Fruit fly (Drosophila melanogaster) whole organism, wandering third instar larva: ENCODE data around the gene CG7215.

ENCODE experiments used
- Dfd ChIP-seq: fragments of >200 bp; optimal IDR thresholded peaks from 2 replicates; lab custom pipeline; 2017; ENCODE audit warnings: missing biosample characterization, missing genetic modification characterization
- Dif ChIP-seq: fragments of 200-275, 200-300 bp; sonication (Bioruptor generic); optimal IDR thresholded peaks from 2 replicates; lab custom pipeline; 2018; ENCODE audit warnings: missing biosample characterization, missing genetic modification characterization; ENCODE audit not compliant: partially characterized antibody
- Hr78 ChIP-seq: fragments of >200 bp; optimal IDR thresholded peaks from 2 replicates; lab custom pipeline; 2017; ENCODE audit warnings: missing biosample characterization, missing genetic modification characterization
- Hr83 ChIP-seq: fragments of 200-300 bp; sonication (Bioruptor generic); optimal IDR thresholded peaks from 2 replicates; lab custom pipeline; 2016; ENCODE audit warnings: missing biosample characterization, mild to moderate bottlenecking, missing genetic modification characterization, moderate library complexity; ENCODE audit not compliant: poor library complexity, severe bottlenecking
- Myc ChIP-seq: fragments of >200 bp; optimal IDR thresholded peaks from 2 replicates; lab custom pipeline; 2017
- OdsH ChIP-seq: fragments of 200-800 bp; sonication (Bioruptor generic); optimal IDR thresholded peaks from 2 replicates; lab custom pipeline; 2016; ENCODE audit warnings: missing biosample characterization, mild to moderate bottlenecking, missing genetic modification characterization
- Sp1 ChIP-seq: fragments of 200-800 bp; sonication (Bioruptor generic); optimal IDR thresholded peaks from 3 replicates; lab custom pipeline; 2019; ENCODE audit warnings: missing biosample characterization, mild to moderate bottlenecking, missing genetic modification characterization, moderate library complexity
- dmrt93B ChIP-seq: fragments of 200-800 bp; sonication (Bioruptor generic); optimal IDR thresholded peaks from 2 replicates; lab custom pipeline; 2018; ENCODE audit warnings: missing biosample characterization, mild to moderate bottlenecking, missing genetic modification characterization
- fru ChIP-seq: fragments of 200-800 bp; sonication (Bioruptor generic); optimal IDR thresholded peaks from 3 replicates; lab custom pipeline; 2016; ENCODE audit warnings: missing biosample characterization, mild to moderate bottlenecking, missing genetic modification characterization
- h ChIP-seq: fragments of 200-800 bp; sonication (Bioruptor generic); optimal IDR thresholded peaks from 3 replicates; lab custom pipeline; 2016; ENCODE audit warnings: missing biosample characterization, mild to moderate bottlenecking, missing genetic modification characterization
- pan ChIP-seq: fragments of >200 bp; optimal IDR thresholded peaks from 2 replicates; lab custom pipeline; 2017
- psq ChIP-seq: fragments of 200-800 bp; sonication (Bioruptor generic); optimal IDR thresholded peaks from 3 replicates; lab custom pipeline; 2017; ENCODE audit warnings: missing biosample characterization, mild to moderate bottlenecking, missing genetic modification characterization, moderate library complexity
- usp ChIP-seq: fragments of >200 bp; optimal IDR thresholded peaks from 2 replicates; lab custom pipeline; 2017; ENCODE audit warnings: missing biosample characterization, missing genetic modification characterization

DNA sequence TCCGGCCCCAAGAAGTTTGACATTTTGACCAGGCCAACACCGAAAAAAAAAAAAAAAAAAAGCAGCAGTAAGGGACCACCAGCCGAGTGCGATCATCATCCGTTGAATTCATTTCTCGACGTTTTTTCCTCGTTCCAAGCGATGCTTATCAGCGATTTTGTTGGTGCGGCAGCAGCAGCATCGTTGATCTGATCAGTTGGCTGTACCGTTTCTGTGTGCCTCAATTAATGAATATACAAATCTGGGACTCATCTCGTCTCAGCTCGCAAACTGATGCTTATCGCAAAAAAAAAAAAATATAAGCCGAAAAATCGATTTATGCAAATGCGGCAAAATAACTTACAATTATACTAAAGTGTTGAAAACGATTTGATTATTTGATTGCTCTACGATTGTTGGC is 22.2 kb downstream of the CG7215 start:
- TF ChIP-seq h (GFP tag; lab: Kevin White, UChicago) (no peak), usp (GFP tag; lab: Kevin White, UChicago) (no peak), Dfd (GFP tag; lab: Kevin White, UChicago) (no peak), fru (GFP tag; lab: Kevin White, UChicago) (no peak), dmrt93B (GFP tag; lab: Kevin White, UChicago) (no peak), Dif (GFP tag; lab: Kevin White, UChicago) (no peak), pan (lab: Kevin White, UChicago) (no peak), Myc (lab: Kevin White, UChicago) (no peak), psq (GFP tag; lab: Kevin White, UChicago) (no peak), OdsH (GFP tag; lab: Kevin White, UChicago) (no peak), Sp1 (GFP tag; lab: Kevin White, UChicago) (no peak), Hr78 (GFP tag; lab: Kevin White, UChicago) (no peak), Hr83 (GFP tag; lab: Kevin White, UChicago) (no peak)
